Worm (Caenorhabditis elegans): Measurements from ENCODE around the gene hsp-17.

DNA sequence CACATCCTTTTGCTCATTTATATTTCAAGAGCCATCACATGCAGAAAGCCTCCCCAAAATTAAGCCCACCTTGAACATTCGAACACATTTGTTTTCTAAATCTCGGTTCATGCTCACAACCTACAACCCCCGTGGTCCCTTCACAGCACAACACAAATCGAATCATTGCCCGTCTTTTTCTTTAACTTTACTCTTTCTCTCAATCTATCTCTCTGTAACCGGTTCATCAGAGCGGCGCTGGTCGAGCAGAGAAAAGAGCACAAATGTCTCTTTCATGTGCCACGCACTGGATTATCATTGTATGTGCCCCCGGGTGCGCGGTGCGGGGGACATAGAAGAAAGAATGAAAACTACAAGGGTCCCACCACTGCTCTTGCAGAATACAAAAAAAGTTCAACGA lies 49.6 kb upstream of the hsp-17 start:
- TF ChIP-seq tbx-2 (tag; optimal IDR thresholded peaks at IDR 0.05) (no peak), nhr-28 (tag; optimal IDR thresholded peaks at IDR 0.05) (no peak), mep-1 (tag; optimal IDR thresholded peaks at IDR 0.05) (peak; percentile 1), rnt-1 (tag; optimal IDR thresholded peaks at IDR 0.05) (peak; percentile 6), lir-3 (tag; optimal IDR thresholded peaks at IDR 0.05; ENCODE audit: poor library complexity) (no peak)
